Worm (Caenorhabditis elegans): ENCODE measurements around the gene C44C10.15.

DNA sequence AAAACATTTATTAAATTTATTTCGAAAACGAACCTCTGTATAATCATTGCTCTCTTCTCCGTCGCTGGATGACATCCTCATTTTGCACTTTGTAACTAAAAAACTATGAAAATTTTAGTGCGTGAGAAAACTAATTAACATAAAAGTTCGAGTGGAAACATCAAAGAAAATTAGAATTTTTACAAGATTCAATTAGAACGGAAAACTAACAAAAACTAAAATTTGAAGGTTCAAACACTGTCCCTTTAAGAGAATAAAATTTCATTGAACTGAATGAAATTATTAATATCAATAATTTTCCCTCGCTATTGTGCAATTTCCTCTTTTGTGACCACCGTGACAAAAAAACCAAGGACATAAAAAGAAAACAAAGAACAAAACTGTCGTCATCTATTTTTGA, 36.9 kb upstream of the C44C10.15 start, which contains the start of gene D1053.3:
- TF ChIP-seq dpl-1 (GFP tag; optimal IDR thresholded peaks at IDR 0.05) (no peak), ama-1 (optimal IDR thresholded peaks at IDR 0.05) (no peak), pha-4 (GFP tag; IDR thresholded peaks at IDR 0.05) (no peak), pha-4 (tag; optimal IDR thresholded peaks at IDR 0.05) (no peak), arid-1 (GFP tag; conservative IDR thresholded peaks at IDR 0.05) (no peak), unc-130 (GFP tag; optimal IDR thresholded peaks at IDR 0.05) (no peak), fos-1 (tag; optimal IDR thresholded peaks at IDR 0.05) (no peak), nhr-237 (tag; optimal IDR thresholded peaks at IDR 0.05) (no peak), snpc-1.2 (GFP tag; IDR thresholded peaks at IDR 0.05) (no peak), vab-7 (GFP tag; IDR thresholded peaks at IDR 0.05) (no peak), mdl-1 (tag; optimal IDR thresholded peaks at IDR 0.05) (no peak)

All from whole organism, L4 larva.